Fruit fly (Drosophila melanogaster): Measurements from ENCODE around the gene Cpr67B.

Gene Cpr67B

DNA sequence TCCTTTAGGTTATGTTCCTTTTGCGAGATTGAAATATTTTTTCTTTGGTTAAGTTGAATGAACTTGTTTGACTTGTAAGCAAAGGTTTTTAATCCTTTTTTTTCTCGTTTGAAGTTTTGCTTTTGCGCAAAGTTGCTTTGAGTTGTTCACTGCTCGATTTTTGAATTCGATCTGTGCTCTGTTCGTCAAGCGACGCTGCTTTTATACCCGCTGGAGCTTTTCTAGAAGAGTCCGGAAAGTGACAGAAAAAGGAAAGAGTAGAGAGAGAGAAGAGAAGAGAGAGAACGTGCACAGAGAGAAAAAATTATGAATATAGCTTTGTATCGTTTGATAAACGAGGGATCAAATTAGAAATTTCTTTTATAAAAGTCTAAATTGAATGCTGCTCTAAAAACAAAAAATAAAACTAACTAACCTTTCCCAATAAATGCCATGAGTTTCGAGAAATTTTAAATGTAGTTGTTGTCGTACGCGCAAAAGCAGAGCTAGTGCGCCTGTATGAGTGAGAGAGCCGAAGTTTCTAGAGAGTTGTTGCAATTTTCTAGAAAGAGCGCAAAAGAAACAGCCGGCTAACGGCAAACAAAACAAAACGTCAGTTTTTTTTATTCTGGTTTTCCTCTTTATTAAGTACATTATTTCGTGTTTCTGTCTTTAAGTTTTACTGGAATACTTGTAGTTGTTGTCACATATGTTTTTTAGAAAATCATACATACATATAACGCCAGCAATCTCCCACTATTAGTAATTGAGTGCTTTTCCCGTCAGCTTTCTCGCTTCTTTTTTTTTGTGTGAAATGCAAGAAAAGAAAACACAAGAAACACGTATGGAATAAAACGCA lies 27.2 kb upstream of the Cpr67B start, which contains the start of gene Hsp26 (continued):
- TF ChIP-seq CG18476 (GFP tag; optimal IDR thresholded peaks at IDR 0.05) (peak; percentile 74), CG12071 (GFP tag; optimal IDR thresholded peaks at IDR 0.05) (peak; percentile 49), CG17186 (GFP tag; optimal IDR thresholded peaks at IDR 0.05) (no peak), al (GFP tag; IDR thresholded peaks at IDR 0.05) (peak; percentile 35; the same call in 1 of the 2 replicates), gem (tag; optimal IDR thresholded peaks at IDR 0.05) (peak; percentile 92), CG9817 (tag; optimal IDR thresholded peaks at IDR 0.05) (peak; percentile 52), CG18011 (GFP tag; optimal IDR thresholded peaks at IDR 0.05) (peak; percentile 62), ham (GFP tag; IDR thresholded peaks at IDR 0.05) (no peak), Gsc (GFP tag; IDR thresholded peaks at IDR 0.05) (no peak), kah (GFP tag; optimal IDR thresholded peaks at IDR 0.05) (peak; percentile 63), HmgZ (tag; optimal IDR thresholded peaks at IDR 0.05) (peak; percentile 72), CG1024 (GFP tag; IDR thresholded peaks at IDR 0.05) (peak; percentile 77), CG2120 (GFP tag; optimal IDR thresholded peaks at IDR 0.05) (peak; percentile 92), CG9215 (GFP tag; IDR thresholded peaks at IDR 0.05) (no peak), p53 (GFP tag; optimal IDR thresholded peaks at IDR 0.05) (peak; percentile 63), vnd (GFP tag; IDR thresholded peaks at IDR 0.05; ENCODE audit: partially characterized antibody) (no peak), az2 (GFP tag; optimal IDR thresholded peaks at IDR 0.05) (peak; percentile 85), sob (GFP tag; IDR thresholded peaks at IDR 0.05) (peak; percentile 82), CG3065 (GFP tag; optimal IDR thresholded peaks at IDR 0.05) (peak; percentile 57), wek (GFP tag; optimal IDR thresholded peaks at IDR 0.05) (peak; percentile 26), CG7271 (tag; optimal IDR thresholded peaks at IDR 0.05) (no peak), dan (GFP tag; IDR thresholded peaks at IDR 0.05) (no peak), CG6765 (GFP tag; optimal IDR thresholded peaks at IDR 0.05) (peak; percentile 74), D19A (tag; optimal IDR thresholded peaks at IDR 0.05) (peak; percentile 77), CG17829 (tag; optimal IDR thresholded peaks at IDR 0.05) (peak; percentile 89), CG1602 (GFP tag; optimal IDR thresholded peaks at IDR 0.05) (peak; percentile 80), unc-4 (GFP tag; IDR thresholded peaks at IDR 0.05; ENCODE audit: partially characterized antibody) (0 out of 2 replicates have a peak, but pooled peaks have one; percentile 17), Sin3A (optimal IDR thresholded peaks at IDR 0.05) (no peak), crp (GFP tag; optimal IDR thresholded peaks at IDR 0.05) (peak; percentile 8 to 31), danr (GFP tag; IDR thresholded peaks at IDR 0.05) (peak; percentile 21; the same call in 1 of the 2 replicates), Meics (GFP tag; optimal IDR thresholded peaks at IDR 0.05) (peak; percentile 80), GATAe (GFP tag; conservative IDR thresholded peaks at IDR 0.05) (0 out of 2 replicates have a peak, but pooled peaks have one; percentile 27), HmgD (GFP tag; optimal IDR thresholded peaks at IDR 0.05) (no peak), CG12391 (tag; optimal IDR thresholded peaks at IDR 0.05) (peak; percentile 90), shn (GFP tag; optimal IDR thresholded peaks at IDR 0.05) (peak; percentile 49), Dbx (GFP tag; IDR thresholded peaks at IDR 0.05) (peak; percentile 60; the same call in 2 of the 3 replicates), CG11695 (GFP tag; IDR thresholded peaks at IDR 0.05) (peak; percentile 90), CG14441 (GFP tag; IDR thresholded peaks at IDR 0.05) (peak; percentile 81), CG18764 (GFP tag; optimal IDR thresholded peaks at IDR 0.05) (peak; percentile 66), D (optimal IDR thresholded peaks at IDR 0.05) (no peak), D (GFP tag; optimal IDR thresholded peaks at IDR 0.05) (peak; percentile 51), Abd-B (GFP tag; optimal IDR thresholded peaks at IDR 0.05) (peak; percentile 37), pan (optimal IDR thresholded peaks at IDR 0.05) (no peak), pan (GFP tag; optimal IDR thresholded peaks at IDR 0.05 in 1 of 2, IDR thresholded peaks at IDR 0.05 in 1 of 2) (peak in 1 of 2 experiments; percentile 89), CG17361 (GFP tag; IDR thresholded peaks at IDR 0.05) (peak; percentile 84), CG1603 (tag; optimal IDR thresholded peaks at IDR 0.05) (peak; percentile 61), scrt (GFP tag; optimal IDR thresholded peaks at IDR 0.05) (peak; percentile 80), Rfx (GFP tag; IDR thresholded peaks at IDR 0.05) (peak; percentile 83), cas (GFP tag; IDR thresholded peaks at IDR 0.05) (peak; percentile 49; the same call in 1 of the 2 replicates), B-H1 (GFP tag; IDR thresholded peaks at IDR 0.05) (peak; percentile 69)
